Worm (Caenorhabditis elegans) whole organism, young adult: Measurements from ENCODE around the gene R04B3.2.

ENCODE experiments used
- B0019.2 ChIP-seq: fragments of 200-800 bp; sonication (Bioruptor generic); conservative IDR thresholded peaks from 2 replicates; pipeline ENCODE4 v1.3.6; 2022; ENCODE audit warnings: missing genetic modification reagents, missing genetic modification characterization, missing compliant biosample characterization
- F10E7.11 ChIP-seq: sonication (generic microtip); optimal IDR thresholded peaks from 2 replicates; lab custom pipeline; 2017; ENCODE audit warnings: mild to moderate bottlenecking, missing genetic modification characterization, moderate library complexity, missing compliant biosample characterization
- F37B4.10 ChIP-seq: fragments of 200-800 bp; sonication (Bioruptor generic); IDR thresholded peaks from 2 replicates; pipeline ENCODE4 v1.3.6; 2022; ENCODE audit warnings: missing genetic modification characterization, missing compliant biosample characterization
- F49E8.2 ChIP-seq: sonication (generic microtip); optimal IDR thresholded peaks from 3 replicates; lab custom pipeline; 2017; ENCODE audit warnings: missing genetic modification characterization, mild to moderate bottlenecking, missing compliant biosample characterization, antibody characterized with exemption, moderate library complexity; ENCODE audit not compliant: insufficient read depth
- F57C9.4 ChIP-seq: sonication (generic microtip); optimal IDR thresholded peaks from 2 replicates; lab custom pipeline; 2017; ENCODE audit warnings: mild to moderate bottlenecking, missing genetic modification characterization, missing compliant biosample characterization
- T07F8.4 ChIP-seq: sonication (generic microtip); optimal IDR thresholded peaks from 2 replicates; lab custom pipeline; 2016; ENCODE audit warnings: mild to moderate bottlenecking, missing genetic modification characterization, moderate library complexity, missing compliant biosample characterization
- T26A5.8 ChIP-seq: sonication (generic microtip); optimal IDR thresholded peaks from 2 replicates; lab custom pipeline; 2016; ENCODE audit warnings: missing genetic modification characterization, missing compliant biosample characterization
- Y53G8AR.9 ChIP-seq: fragments of 200-800 bp; sonication (Bioruptor generic); conservative IDR thresholded peaks from 2 replicates; pipeline ENCODE4 v1.3.6; 2022; ENCODE audit warnings: missing genetic modification reagents, missing genetic modification characterization, missing compliant biosample characterization
- Y67H2A.10 ChIP-seq: fragments of 200-800 bp; sonication (Bioruptor generic); conservative IDR thresholded peaks from 2 replicates; pipeline ENCODE4 v1.3.6; 2022; ENCODE audit warnings: missing genetic modification reagents, missing genetic modification characterization, missing compliant biosample characterization
- ZK185.1 ChIP-seq: sonication (generic microtip); optimal IDR thresholded peaks from 2 replicates; lab custom pipeline; 2016; ENCODE audit warnings: mild to moderate bottlenecking, missing genetic modification characterization, missing compliant biosample characterization; ENCODE audit not compliant: poor library complexity, severe bottlenecking
- akir-1 ChIP-seq: fragments of 200-800 bp; sonication (Bioruptor generic); optimal IDR thresholded peaks from 2 replicates; lab custom pipeline; 2018; ENCODE audit warnings: mild to moderate bottlenecking, missing genetic modification characterization, moderate library complexity, missing compliant biosample characterization
- attf-6 ChIP-seq: fragments of 200-800 bp; sonication (Bioruptor generic); IDR thresholded peaks from 2 replicates; pipeline ENCODE4 v1.3.6; 2022; ENCODE audit warnings: missing genetic modification reagents, missing genetic modification characterization, missing compliant biosample characterization
- bed-1 ChIP-seq: fragments of 200-800 bp; sonication (Bioruptor generic); IDR thresholded peaks from 2 replicates; pipeline ENCODE4 v1.3.6; 2022; ENCODE audit warnings: missing genetic modification reagents, missing genetic modification characterization, missing compliant biosample characterization
- ccch-3 ChIP-seq: fragments of 200-800 bp; sonication (Bioruptor generic); optimal IDR thresholded peaks from 2 replicates; lab custom pipeline; 2018; ENCODE audit warnings: mild to moderate bottlenecking, missing genetic modification characterization, missing compliant biosample characterization
- cebp-1 ChIP-seq, 2 experiments: fragments of 200-800 bp in 1 of 2; sonication (Bioruptor generic) in 1 of 2; sonication (generic microtip) in 1 of 2; IDR thresholded peaks in 1 of 2; optimal IDR thresholded peaks in 1 of 2; 2 replicates each; pipeline versions ENCODE4 v1.3.6 to Lab custom; 2017 to 2022; ENCODE audit warnings: missing compliant biosample characterization in 2 of 2, missing genetic modification characterization in 2 of 2, mild to moderate bottlenecking in 1 of 2, missing genetic modification reagents in 1 of 2, moderate library complexity in 1 of 2
- cebp-2 ChIP-seq: fragments of 200-800 bp; sonication (Bioruptor generic); IDR thresholded peaks from 2 replicates; pipeline ENCODE4 v1.3.6; 2022; ENCODE audit warnings: missing genetic modification characterization, missing compliant biosample characterization
- ceh-40 ChIP-seq: fragments of 200-800 bp; sonication (Bioruptor generic); IDR thresholded peaks from 2 replicates; pipeline ENCODE4 v1.3.6; 2022; ENCODE audit warnings: missing genetic modification characterization, missing compliant biosample characterization
- ceh-58 ChIP-seq: fragments of 200-800 bp; sonication (Bioruptor generic); IDR thresholded peaks from 2 replicates; pipeline ENCODE4 v1.3.6; 2022; ENCODE audit warnings: missing genetic modification characterization, missing compliant biosample characterization
- dox-1 ChIP-seq: fragments of 200-800 bp; sonication (Bioruptor generic); IDR thresholded peaks from 2 replicates; pipeline ENCODE4 v1.3.6; 2022; ENCODE audit warnings: missing genetic modification reagents, missing genetic modification characterization, missing compliant biosample characterization
- dpff-1 ChIP-seq: sonication (generic microtip); optimal IDR thresholded peaks from 2 replicates; lab custom pipeline; 2017; ENCODE audit warnings: mild to moderate bottlenecking, missing genetic modification characterization, missing compliant biosample characterization
- dpl-1 ChIP-seq: fragments of 150-350 bp; optimal IDR thresholded peaks from 2 replicates; lab custom pipeline; 2014; ENCODE audit warnings: missing biosample characterization, missing genetic modification reagents, missing genetic modification characterization
- egl-18 ChIP-seq: fragments of 200-800 bp; sonication (Bioruptor generic); IDR thresholded peaks from 2 replicates; pipeline ENCODE4 v1.3.6; 2022; ENCODE audit warnings: missing genetic modification reagents, missing genetic modification characterization, missing compliant biosample characterization
- egrh-3 ChIP-seq: fragments of 200-800 bp; sonication (Bioruptor generic); IDR thresholded peaks from 2 replicates; pipeline ENCODE4 v1.3.6; 2022; ENCODE audit warnings: missing genetic modification reagents, missing genetic modification characterization, missing compliant biosample characterization
- ets-4 ChIP-seq: fragments of 200-800 bp; sonication (Bioruptor generic); optimal IDR thresholded peaks from 2 replicates; lab custom pipeline; 2018; ENCODE audit warnings: mild to moderate bottlenecking, missing genetic modification characterization, missing compliant biosample characterization
- fkh-3 ChIP-seq: sonication (generic microtip); optimal IDR thresholded peaks from 2 replicates; lab custom pipeline; 2016; ENCODE audit warnings: mild to moderate bottlenecking, missing genetic modification characterization, missing compliant biosample characterization
- hrde-1 ChIP-seq: sonication (generic microtip); optimal IDR thresholded peaks from 2 replicates; lab custom pipeline; 2016; ENCODE audit warnings: missing genetic modification characterization, mild to moderate bottlenecking, missing compliant biosample characterization, moderate library complexity, missing genotype, missing genetic modification reagents, borderline replicate concordance
- let-526 ChIP-seq: fragments of 200-800 bp; sonication (Bioruptor generic); IDR thresholded peaks from 2 replicates; pipeline ENCODE4 v1.3.6; 2022; ENCODE audit warnings: missing genetic modification reagents, missing genetic modification characterization, missing compliant biosample characterization
- lin-26 ChIP-seq: fragments of 200-800 bp; sonication (Bioruptor generic); IDR thresholded peaks from 2 replicates; pipeline ENCODE4 v1.3.6; 2022; ENCODE audit warnings: missing genetic modification reagents, missing genetic modification characterization, missing compliant biosample characterization
- madf-10 ChIP-seq: sonication (generic microtip); optimal IDR thresholded peaks from 2 replicates; lab custom pipeline; 2016; ENCODE audit warnings: mild to moderate bottlenecking, missing genetic modification characterization, missing compliant biosample characterization
- mes-4 ChIP-seq: sonication (generic microtip); optimal IDR thresholded peaks from 2 replicates; lab custom pipeline; 2016; ENCODE audit warnings: missing genotype, missing genetic modification characterization, missing compliant biosample characterization
- nhr-80 ChIP-seq: sonication (generic microtip); optimal IDR thresholded peaks from 2 replicates; lab custom pipeline; 2016; ENCODE audit warnings: missing genetic modification characterization, missing compliant biosample characterization
- nhr-90 ChIP-seq: sonication (generic microtip); optimal IDR thresholded peaks from 2 replicates; lab custom pipeline; 2016; ENCODE audit warnings: missing genotype, mild to moderate bottlenecking, missing genetic modification characterization, missing compliant biosample characterization
- sdz-38 ChIP-seq: sonication (generic microtip); optimal IDR thresholded peaks from 2 replicates; lab custom pipeline; 2016; ENCODE audit warnings: missing genotype, missing genetic modification characterization, missing compliant biosample characterization
- sea-2 ChIP-seq: fragments of 200-800 bp; sonication (Bioruptor generic); IDR thresholded peaks from 2 replicates; pipeline ENCODE4 v1.3.6; 2022; ENCODE audit warnings: missing genetic modification characterization, missing compliant biosample characterization
- sptf-2 ChIP-seq: fragments of 200-800 bp; sonication (Bioruptor generic); optimal IDR thresholded peaks from 2 replicates; lab custom pipeline; 2018; ENCODE audit warnings: mild to moderate bottlenecking, missing genetic modification characterization, missing compliant biosample characterization
- unc-62 ChIP-seq: fragments of 150-350 bp; optimal IDR thresholded peaks from 2 replicates; lab custom pipeline; 2014; ENCODE audit warnings: missing biosample characterization, missing genetic modification reagents, missing genetic modification characterization
- xnd-1 ChIP-seq: sonication (generic microtip); optimal IDR thresholded peaks from 2 replicates; lab custom pipeline; 2016; ENCODE audit warnings: missing genotype, missing genetic modification reagents, missing genetic modification characterization, missing compliant biosample characterization
- zfh-2 ChIP-seq: fragments of 200-800 bp; sonication (Bioruptor generic); conservative IDR thresholded peaks from 2 replicates; pipeline ENCODE4 v1.3.6; 2022; ENCODE audit warnings: missing genetic modification reagents, missing genetic modification characterization, missing compliant biosample characterization
- ztf-26 ChIP-seq: sonication (generic microtip); optimal IDR thresholded peaks from 2 replicates; lab custom pipeline; 2017; ENCODE audit warnings: missing genetic modification characterization, missing compliant biosample characterization
- ztf-28 ChIP-seq: fragments of 200-800 bp; sonication (Bioruptor generic); IDR thresholded peaks from 2 replicates; pipeline ENCODE4 v1.3.6; 2022; ENCODE audit warnings: missing genetic modification reagents, missing genetic modification characterization, missing compliant biosample characterization
- ztf-3 ChIP-seq: fragments of 200-800 bp; sonication (Bioruptor generic); optimal IDR thresholded peaks from 2 replicates; lab custom pipeline; 2018; ENCODE audit warnings: mild to moderate bottlenecking, missing genetic modification characterization, missing compliant biosample characterization

The R04B3.2 gene

DNA sequence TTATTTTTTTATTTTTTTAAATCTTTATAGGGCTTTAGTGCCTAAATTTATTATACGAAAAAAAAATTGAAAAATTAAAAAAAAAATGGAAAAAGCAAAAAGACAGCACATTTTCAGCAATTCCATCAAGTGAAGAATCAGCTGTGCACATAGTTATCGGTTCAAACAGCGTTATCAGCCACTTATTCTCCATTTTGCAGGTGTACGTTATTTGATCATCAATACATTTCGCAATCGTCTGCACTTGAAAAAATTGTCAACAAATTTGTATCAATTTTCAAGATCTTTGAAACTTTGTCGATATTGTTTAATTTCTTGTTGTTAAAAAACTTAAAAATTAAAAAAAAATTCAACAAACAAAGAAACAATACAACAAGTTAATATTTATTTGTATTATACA is 33.8 kb downstream of the R04B3.2 start (continued):
- TF ChIP-seq T26A5.8 (tag; lab: Kevin White, UChicago) = no peak
- TF ChIP-seq cebp-2 (GFP tag; lab: Robert Waterston, UW) = no peak
- no peak for TF ChIP-seq F10E7.11
- TF ChIP-seq F37B4.10 (GFP tag; lab: Robert Waterston, UW) = no peak
- TF ChIP-seq egl-18 = no peak

DNA sequence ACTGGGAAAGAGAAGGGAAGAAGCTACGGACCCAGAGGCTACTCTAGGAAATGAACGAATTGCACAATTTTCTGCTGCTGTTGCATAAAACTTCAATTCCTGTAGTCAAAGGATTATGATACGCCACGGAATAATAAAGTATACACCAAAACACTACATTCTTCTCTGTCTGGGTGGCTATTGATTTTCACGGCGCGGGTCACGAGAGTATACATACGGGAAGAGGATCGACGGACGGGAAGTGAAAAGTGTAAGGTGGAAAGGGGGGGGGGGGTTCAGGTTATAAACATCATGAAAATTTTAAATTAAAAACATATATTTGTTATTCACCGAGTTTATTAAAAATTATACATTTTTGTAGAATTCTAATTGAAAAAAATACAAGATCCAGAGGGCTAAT is 34.2 kb downstream of the R04B3.2 start:
- no peak for TF ChIP-seq hrde-1
- TF ChIP-seq sdz-38 (tag; lab: Kevin White, UChicago) = no peak
- TF ChIP-seq ztf-3 (GFP tag; lab: Kevin White, UChicago) = no peak
- TF ChIP-seq sea-2 (GFP tag; lab: Robert Waterston, UW) = no peak
- no peak for TF ChIP-seq mes-4 (tag; lab: Kevin White, UChicago)
- TF ChIP-seq dox-1 = no peak
- no peak for TF ChIP-seq F10E7.11
- TF ChIP-seq zfh-2 (GFP tag; lab: Robert Waterston, UW) = no peak
- no peak for TF ChIP-seq cebp-2 (GFP tag; lab: Robert Waterston, UW)

DNA sequence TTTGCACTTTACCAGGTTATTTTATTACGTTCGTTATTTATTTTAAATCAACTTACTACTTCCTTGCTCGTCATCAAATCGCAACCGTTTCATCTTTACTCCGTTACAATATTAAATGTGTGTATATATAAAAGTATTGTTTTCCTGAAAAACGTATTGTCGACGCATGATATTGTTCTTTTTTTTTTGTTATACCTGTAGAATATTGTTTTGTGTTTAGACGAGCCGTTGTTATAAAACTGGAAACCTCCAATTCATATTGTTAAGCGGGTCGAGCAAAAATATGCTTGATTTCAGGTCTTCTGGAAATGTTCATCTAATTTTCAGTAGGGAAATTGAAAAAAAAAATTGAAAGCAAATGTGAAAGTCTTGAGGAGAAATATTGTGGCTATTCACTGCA is 34.7 kb downstream of the R04B3.2 start, which contains the start of gene gid-2:
gid-2 (minus strand) TSS at position 101 of the 400 bp plus-strand sequence.
- TF ChIP-seq bed-1 (GFP tag; lab: Robert Waterston, UW) (no peak), Y67H2A.10 (GFP tag; lab: Robert Waterston, UW) (no peak), akir-1 (GFP tag; lab: Kevin White, UChicago) (no peak), dpff-1 (no peak), let-526 (GFP tag; lab: Robert Waterston, UW) (no peak), T26A5.8 (tag; lab: Kevin White, UChicago) (no peak), ztf-26 (no peak)

DNA sequence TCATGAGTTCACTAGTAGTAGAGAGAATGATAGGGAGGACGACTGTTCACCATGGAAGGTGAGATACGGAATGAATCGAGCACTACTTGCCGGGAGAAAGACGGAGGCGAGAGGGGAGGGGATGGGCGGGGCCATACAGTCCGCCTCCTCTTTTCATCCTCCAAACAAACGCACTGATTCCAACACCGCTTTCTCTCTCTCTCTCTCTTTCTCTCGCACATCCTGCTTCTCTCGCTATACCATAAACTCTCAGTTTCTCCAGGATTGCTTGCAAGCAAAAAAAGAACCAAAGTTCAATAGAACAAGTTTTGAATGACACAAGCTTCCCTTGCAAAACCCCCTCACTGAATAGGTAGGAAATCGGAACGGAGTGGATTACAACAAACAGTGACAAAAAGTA is 38.2 kb downstream of the R04B3.2 start:
- TF ChIP-seq nhr-80 (tag; lab: Kevin White, UChicago) (peak; percentile 63), F37B4.10 (GFP tag; lab: Robert Waterston, UW) (no peak), F57C9.4 (tag; lab: Kevin White, UChicago) (no peak), sptf-2 (GFP tag; lab: Kevin White, UChicago) (no peak), unc-62 (GFP tag; lab: Kevin White, UChicago) (no peak)

DNA sequence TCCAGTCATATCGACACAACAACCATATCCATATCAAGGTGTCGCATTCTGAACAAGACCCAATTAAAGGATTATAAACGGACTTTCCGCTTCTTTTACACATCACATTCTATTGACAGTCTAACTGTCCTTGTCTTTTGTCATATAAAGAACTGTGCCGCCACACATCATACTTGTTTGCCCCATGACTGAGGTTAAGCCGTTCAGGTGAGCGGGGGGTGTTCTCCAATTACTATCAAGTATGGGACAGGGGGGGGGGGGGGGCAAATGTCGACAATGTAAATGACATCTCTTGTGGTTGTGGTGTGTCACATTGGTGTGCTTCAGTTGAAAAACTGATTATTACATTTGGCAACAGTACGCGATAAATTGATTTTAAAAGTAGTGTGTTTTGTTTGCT is 39.7 kb downstream of the R04B3.2 start:
- TF ChIP-seq ZK185.1 (tag; lab: Kevin White, UChicago) = no peak
- TF ChIP-seq cebp-1 (GFP tag; IDR thresholded peaks at IDR 0.05; lab: Robert Waterston, UW) = no peak
- TF ChIP-seq cebp-1 (tag; optimal IDR thresholded peaks at IDR 0.05; lab: Kevin White, UChicago) = peak; percentile 22
- TF ChIP-seq fkh-3 (tag; lab: Kevin White, UChicago) = no peak
- TF ChIP-seq B0019.2 = no peak
- TF ChIP-seq, all 124 proteins: peak for 1

DNA sequence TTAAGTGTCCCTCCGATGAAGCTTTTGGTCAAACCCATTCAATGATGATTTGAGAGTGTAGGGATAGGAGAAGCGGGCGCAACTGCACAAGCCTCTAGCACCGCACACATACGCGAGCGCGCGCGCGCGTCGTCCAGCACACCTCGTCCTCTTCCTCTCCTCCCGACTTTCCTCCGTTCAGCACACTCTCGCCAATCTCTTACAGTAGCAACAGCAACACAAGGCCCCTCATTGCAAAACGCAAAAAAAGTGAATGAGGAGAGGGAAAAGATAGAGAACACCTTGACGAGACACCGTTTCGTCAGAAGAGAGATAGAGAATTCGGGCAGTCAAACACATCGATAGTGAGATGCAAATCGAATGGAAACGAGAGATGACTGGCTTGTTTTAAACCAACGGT is 41.1 kb downstream of the R04B3.2 start:
- peak; percentile 93 for TF ChIP-seq egrh-3 (GFP tag; lab: Robert Waterston, UW)
- no peak for TF ChIP-seq xnd-1 (tag; lab: Kevin White, UChicago)
- no peak for TF ChIP-seq ccch-3 (GFP tag; lab: Kevin White, UChicago)
- no peak for TF ChIP-seq ceh-58 (GFP tag; lab: Robert Waterston, UW)
- peak; percentile 13 for TF ChIP-seq nhr-90
- TF ChIP-seq ceh-40 = no peak
- no peak for TF ChIP-seq ztf-28 (GFP tag; lab: Robert Waterston, UW)
- no peak for TF ChIP-seq T26A5.8 (tag; lab: Kevin White, UChicago)
- no peak for TF ChIP-seq F49E8.2 (tag; lab: Kevin White, UChicago)
- TF ChIP-seq Y67H2A.10 (GFP tag; lab: Robert Waterston, UW) = no peak
- 0 out of 2 replicates have a peak, but pooled peaks have one; percentile 26 for TF ChIP-seq Y53G8AR.9 (GFP tag; lab: Robert Waterston, UW)
- no peak for TF ChIP-seq ets-4
- TF ChIP-seq madf-10 (tag; lab: Kevin White, UChicago) = peak; percentile 10
- TF ChIP-seq attf-6 = no peak
- 0 out of 2 replicates have a peak, but pooled peaks have one; percentile 14 for TF ChIP-seq lin-26 (GFP tag; lab: Robert Waterston, UW)
- no peak for TF ChIP-seq F10E7.11
- no peak for TF ChIP-seq dpl-1 (GFP tag; lab: Kevin White, UChicago)
- TF ChIP-seq T07F8.4 = no peak
